Fruit fly (Drosophila melanogaster): ENCODE results near the gene CG2698.
A peak's percentile ranks its signal among the peaks of the same experiment; 100 is the strongest.

CG2698 gene

DNA sequence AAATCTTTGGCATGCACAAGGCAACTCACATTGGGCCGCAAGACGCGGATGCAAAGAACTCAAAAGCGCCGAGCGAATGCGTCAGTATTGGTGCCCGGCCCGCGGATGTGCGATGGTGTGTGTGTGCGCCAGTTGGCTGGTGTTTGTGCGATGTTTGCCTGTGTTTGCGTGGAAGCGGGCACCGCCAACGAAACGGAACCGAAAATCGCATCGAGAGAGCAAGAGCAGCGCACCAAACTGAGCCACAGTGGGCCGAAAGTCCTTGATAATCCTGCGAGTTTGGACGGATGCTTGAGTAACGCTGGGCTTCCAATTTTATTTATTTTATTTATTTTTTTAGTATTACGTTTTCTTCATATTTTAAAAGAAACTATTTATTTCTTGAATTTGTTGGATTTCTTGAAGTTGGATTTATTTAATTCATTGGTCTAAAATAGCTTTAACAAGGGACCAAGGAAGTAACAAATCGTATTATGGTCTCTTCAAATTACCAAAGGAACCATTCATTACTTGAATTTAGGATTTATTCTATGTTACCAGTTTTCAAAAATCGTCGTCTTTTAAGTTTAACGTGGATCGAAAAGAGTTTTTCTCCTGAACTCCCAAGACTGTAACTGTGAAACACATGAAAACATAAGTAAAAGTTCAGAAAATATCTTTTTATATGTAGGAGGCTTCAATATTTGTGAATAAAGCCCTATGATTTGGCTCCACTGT lies 38.4 kb upstream of the CG2698 start (continued):
- TF ChIP-seq CG7357 (GFP tag; IDR thresholded peaks at IDR 0.05) (no peak), CG34376 (GFP tag; optimal IDR thresholded peaks at IDR 0.05) (no peak), H2.0 (GFP tag; IDR thresholded peaks at IDR 0.05) (0 out of 2 replicates have a peak, but pooled peaks have one; percentile 18), NfI (GFP tag; optimal IDR thresholded peaks at IDR 0.05) (no peak), vvl (GFP tag; IDR thresholded peaks at IDR 0.05) (no peak), bigmax (GFP tag; optimal IDR thresholded peaks at IDR 0.05) (no peak), CG7556 (GFP tag; optimal IDR thresholded peaks at IDR 0.05) (no peak), unpg (GFP tag; optimal IDR thresholded peaks at IDR 0.05) (no peak), CoRest (tag; optimal IDR thresholded peaks at IDR 0.05) (peak; percentile 72), CTCF (GFP tag; optimal IDR thresholded peaks at IDR 0.05) (no peak), amos (GFP tag; IDR thresholded peaks at IDR 0.05; ENCODE audit: partially characterized antibody) (no peak), Vsx1 (GFP tag; optimal IDR thresholded peaks at IDR 0.05) (no peak), eve (GFP tag; optimal IDR thresholded peaks at IDR 0.05) (peak in 1 of 2 experiments; percentile 64), knrl (GFP tag; IDR thresholded peaks at IDR 0.05; ENCODE audit: partially characterized antibody) (no peak), Hmx (GFP tag; optimal IDR thresholded peaks at IDR 0.05) (no peak), CG4282 (GFP tag; optimal IDR thresholded peaks at IDR 0.05) (peak; percentile 30), fd3F (GFP tag; optimal IDR thresholded peaks at IDR 0.05) (no peak), ac (GFP tag; optimal IDR thresholded peaks at IDR 0.05) (no peak), Asciz (GFP tag; optimal IDR thresholded peaks at IDR 0.05) (peak; percentile 55), CG10431 (GFP tag; optimal IDR thresholded peaks at IDR 0.05) (peak; percentile 47), CG17328 (GFP tag; IDR thresholded peaks at IDR 0.05) (peak; percentile 58; the same call in 1 of the 2 replicates), sens-2 (GFP tag; IDR thresholded peaks at IDR 0.05) (no peak), CG43689 (GFP tag; IDR thresholded peaks at IDR 0.05) (no peak), Sin3A (optimal IDR thresholded peaks at IDR 0.05) (no peak), Eip74EF (GFP tag; optimal IDR thresholded peaks at IDR 0.05) (no peak), pros (GFP tag; optimal IDR thresholded peaks at IDR 0.05) (no peak), CG11723 (GFP tag; optimal IDR thresholded peaks at IDR 0.05) (peak; percentile 54), org-1 (GFP tag; optimal IDR thresholded peaks at IDR 0.05) (no peak), Adf1 (GFP tag; IDR thresholded peaks at IDR 0.05) (no peak), CG5180 (GFP tag; optimal IDR thresholded peaks at IDR 0.05) (peak; percentile 94), abd-A (tag; optimal IDR thresholded peaks at IDR 0.05) (no peak), CG2678 (tag; optimal IDR thresholded peaks at IDR 0.05) (no peak), Mad (GFP tag; optimal IDR thresholded peaks at IDR 0.05) (no peak), CG11504 (tag; optimal IDR thresholded peaks at IDR 0.05) (peak; percentile 63), CG14441 (GFP tag; IDR thresholded peaks at IDR 0.05) (no peak), toy (GFP tag; IDR thresholded peaks at IDR 0.05) (no peak), Chrac-16 (GFP tag; optimal IDR thresholded peaks at IDR 0.05) (peak; percentile 19), CG8388 (GFP tag; optimal IDR thresholded peaks at IDR 0.05) (peak; percentile 53), trh (GFP tag; optimal IDR thresholded peaks at IDR 0.05) (no peak), CG1792 (GFP tag; optimal IDR thresholded peaks at IDR 0.05) (no peak), Atf-2 (GFP tag; optimal IDR thresholded peaks at IDR 0.05) (no peak), Antp (GFP tag; optimal IDR thresholded peaks at IDR 0.05) (no peak), CG13424 (tag; optimal IDR thresholded peaks at IDR 0.05) (no peak), ham (GFP tag; IDR thresholded peaks at IDR 0.05) (no peak), twi (tag; optimal IDR thresholded peaks at IDR 0.05) (peak; percentile 31), D19A (tag; optimal IDR thresholded peaks at IDR 0.05) (peak; percentile 56), Sox100B (GFP tag; optimal IDR thresholded peaks at IDR 0.05) (peak; percentile 81), Spps (tag; optimal IDR thresholded peaks at IDR 0.05) (peak; percentile 34), CG11093 (GFP tag; IDR thresholded peaks at IDR 0.05) (peak; percentile 7; the same call in 1 of the 3 replicates), CG12744 (GFP tag; optimal IDR thresholded peaks at IDR 0.05) (no peak), gce (GFP tag; IDR thresholded peaks at IDR 0.05) (no peak)

Data from whole organism, embryonic.